Fruit fly (Drosophila melanogaster) whole organism, prepupa: ENCODE results near the gene Piezo.

Source experiments
- Blimp-1 ChIP-seq: fragments of 200-800 bp; sonication (Bioruptor generic); optimal IDR thresholded peaks from 3 replicates; lab custom pipeline; 2017; ENCODE audit warnings: missing biosample characterization, missing genetic modification characterization, mild to moderate bottlenecking, moderate library complexity, missing genetic modification reagents
- CG10669 ChIP-seq: fragments of 200-800 bp; sonication (Bioruptor generic); optimal IDR thresholded peaks from 3 replicates; lab custom pipeline; 2018; ENCODE audit warnings: missing biosample characterization, mild to moderate bottlenecking, missing genetic modification characterization, moderate library complexity
- CG6792 ChIP-seq: fragments of 200-800 bp; sonication (Bioruptor generic); optimal IDR thresholded peaks from 3 replicates; lab custom pipeline; 2016; ENCODE audit warnings: missing biosample characterization, missing genetic modification characterization
- CG9139 ChIP-seq: fragments of 200-800 bp; sonication (Bioruptor generic); optimal IDR thresholded peaks from 3 replicates; lab custom pipeline; 2017; ENCODE audit warnings: missing biosample characterization, mild to moderate bottlenecking, missing genetic modification characterization
- Eip75B ChIP-seq: fragments of 200-800 bp; sonication (Bioruptor generic); optimal IDR thresholded peaks from 3 replicates; lab custom pipeline; 2016; ENCODE audit warnings: missing biosample characterization, missing genetic modification characterization
- Eip78C ChIP-seq: fragments of 200-800 bp; sonication (Bioruptor generic); peaks from one replicate; lab custom pipeline; 2016; ENCODE audit warnings: missing biosample characterization, missing genetic modification characterization
- dsx ChIP-seq: fragments of 200-800 bp; optimal IDR thresholded peaks from 3 replicates; lab custom pipeline; 2019; ENCODE audit warnings: missing biosample characterization, mild to moderate bottlenecking, missing genetic modification characterization, moderate library complexity; ENCODE audit not compliant: poor library complexity, severe bottlenecking
- eg ChIP-seq: fragments of 200-800 bp; sonication (Bioruptor generic); IDR thresholded peaks from 3 replicates; pipeline ENCODE4 v1.3.6; 2022; ENCODE audit warnings: missing biosample characterization, missing genetic modification characterization

DNA sequence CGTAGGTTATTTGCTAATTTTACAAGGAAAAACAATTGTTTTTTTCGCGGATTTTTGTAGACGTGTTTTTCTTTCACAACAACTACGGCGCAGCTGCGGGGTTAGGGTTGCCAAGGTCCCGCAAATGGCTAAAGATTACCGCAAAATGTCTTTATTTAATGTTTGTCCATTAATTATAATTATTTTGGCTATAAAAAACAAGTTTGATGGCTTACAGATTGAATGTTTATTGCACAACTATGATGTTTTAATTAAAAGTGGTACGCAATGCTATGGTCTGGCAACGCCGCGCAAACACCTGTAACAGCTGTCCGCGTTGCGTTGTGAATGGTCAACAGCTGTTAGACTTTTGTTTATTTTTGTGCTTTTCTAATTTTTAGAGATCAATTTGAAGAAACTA is 6.2 kb upstream of the Piezo start:
- TF ChIP-seq Eip75B (GFP tag; lab: Kevin White, UChicago), result peak; percentile 77
- peak; percentile 92 for TF ChIP-seq Eip78C (GFP tag; lab: Kevin White, UChicago)
- no peak for TF ChIP-seq CG9139 (GFP tag; lab: Kevin White, UChicago)
- TF ChIP-seq Blimp-1 (GFP tag; lab: Kevin White, UChicago), result no peak
- peak; percentile 79 for TF ChIP-seq eg (GFP tag; lab: Robert Waterston, UW)
- TF ChIP-seq CG6792 (GFP tag; lab: Kevin White, UChicago), result peak; percentile 27
- TF ChIP-seq CG10669, result peak; percentile 51
- peak; percentile 53 for TF ChIP-seq dsx (GFP tag; lab: Kevin White, UChicago)
